Fruit fly (Drosophila melanogaster) whole organism, prepupa: ENCODE results near the gene CG42846.

Experiments used
- Blimp-1 ChIP-seq: fragments of 200-800 bp; sonication (Bioruptor generic); optimal IDR thresholded peaks from 3 replicates; lab custom pipeline; 2017; ENCODE audit warnings: missing biosample characterization, missing genetic modification characterization, mild to moderate bottlenecking, moderate library complexity, missing genetic modification reagents
- CG10669 ChIP-seq: fragments of 200-800 bp; sonication (Bioruptor generic); optimal IDR thresholded peaks from 3 replicates; lab custom pipeline; 2018; ENCODE audit warnings: missing biosample characterization, mild to moderate bottlenecking, missing genetic modification characterization, moderate library complexity
- CG11762 ChIP-seq: fragments of 200-800 bp; sonication (Bioruptor generic); optimal IDR thresholded peaks from 3 replicates; lab custom pipeline; 2016; ENCODE audit warnings: missing biosample characterization, missing genetic modification characterization; ENCODE audit not compliant: insufficient read depth
- CG11902 ChIP-seq: fragments of 200-800 bp; sonication (Bioruptor generic); optimal IDR thresholded peaks from 3 replicates; lab custom pipeline; 2016; ENCODE audit warnings: missing biosample characterization, missing genetic modification characterization
- CG15336 ChIP-seq: fragments of 200-800 bp; sonication (Bioruptor generic); IDR thresholded peaks from 2 replicates; pipeline ENCODE4 v1.3.6; 2022; ENCODE audit warnings: missing biosample characterization, missing genetic modification characterization
- CG1621 ChIP-seq: fragments of 200-800 bp; sonication (Bioruptor generic); optimal IDR thresholded peaks from 3 replicates; lab custom pipeline; 2018; ENCODE audit warnings: missing biosample characterization, mild to moderate bottlenecking, missing genetic modification characterization
- CG16779 ChIP-seq: fragments of 200-800 bp; sonication (Bioruptor generic); optimal IDR thresholded peaks from 3 replicates; lab custom pipeline; 2017; ENCODE audit warnings: missing biosample characterization, mild to moderate bottlenecking, missing genetic modification characterization
- CG31627 ChIP-seq: fragments of 200-800 bp; sonication (Bioruptor generic); optimal IDR thresholded peaks from 3 replicates; lab custom pipeline; 2016; ENCODE audit warnings: missing biosample characterization, missing genetic modification characterization
- CG32006 ChIP-seq: fragments of 200-800 bp; sonication (Bioruptor generic); optimal IDR thresholded peaks from 3 replicates; lab custom pipeline; 2017; ENCODE audit warnings: missing biosample characterization, mild to moderate bottlenecking, missing genetic modification characterization
- CG34406 ChIP-seq: fragments of 200-800 bp; sonication (Bioruptor generic); optimal IDR thresholded peaks from 3 replicates; lab custom pipeline; 2016; ENCODE audit warnings: missing biosample characterization, missing genetic modification characterization
- CG4318 ChIP-seq: fragments of 200-800 bp; sonication (Bioruptor generic); optimal IDR thresholded peaks from 3 replicates; lab custom pipeline; 2017; ENCODE audit warnings: missing biosample characterization, mild to moderate bottlenecking, missing genetic modification characterization
- CG6163 ChIP-seq: fragments of 200-800 bp; sonication (Bioruptor generic); IDR thresholded peaks from 3 replicates; pipeline ENCODE4 v1.3.6; 2022; ENCODE audit warnings: missing biosample characterization, missing genetic modification characterization
- CG6276 ChIP-seq: fragments of 200-800 bp; sonication (Bioruptor generic); optimal IDR thresholded peaks from 2 replicates; lab custom pipeline; 2017; ENCODE audit warnings: missing biosample characterization, mild to moderate bottlenecking, missing genetic modification characterization
- CG6792 ChIP-seq: fragments of 200-800 bp; sonication (Bioruptor generic); optimal IDR thresholded peaks from 3 replicates; lab custom pipeline; 2016; ENCODE audit warnings: missing biosample characterization, missing genetic modification characterization
- CG6808 ChIP-seq: fragments of 200-800 bp; sonication (Bioruptor generic); optimal IDR thresholded peaks from 3 replicates; lab custom pipeline; 2017; ENCODE audit warnings: missing biosample characterization, missing genetic modification characterization, mild to moderate bottlenecking, moderate library complexity, missing genetic modification reagents
- CG6854 ChIP-seq: fragments of 200-800 bp; sonication (Bioruptor generic); optimal IDR thresholded peaks from 2 replicates; lab custom pipeline; 2017; ENCODE audit warnings: missing biosample characterization, mild to moderate bottlenecking, missing genetic modification characterization
- CG7368 ChIP-seq: fragments of 200-800 bp; sonication (Bioruptor generic); optimal IDR thresholded peaks from 3 replicates; lab custom pipeline; 2016; ENCODE audit warnings: missing biosample characterization, missing genetic modification characterization
- CG8119 ChIP-seq: fragments of 200-800 bp; sonication (Bioruptor generic); IDR thresholded peaks from 3 replicates; pipeline ENCODE4 v1.3.6; 2022; ENCODE audit warnings: missing biosample characterization, missing genetic modification characterization
- CG8319 ChIP-seq: fragments of 200-800 bp; sonication (Bioruptor generic); optimal IDR thresholded peaks from 3 replicates; lab custom pipeline; 2016; ENCODE audit warnings: missing biosample characterization, missing genetic modification characterization
- CG8632 ChIP-seq: fragments of 200-800 bp; sonication (Bioruptor generic); optimal IDR thresholded peaks from 3 replicates; lab custom pipeline; 2016; ENCODE audit warnings: missing biosample characterization, missing genetic modification characterization
- CG9139 ChIP-seq: fragments of 200-800 bp; sonication (Bioruptor generic); optimal IDR thresholded peaks from 3 replicates; lab custom pipeline; 2017; ENCODE audit warnings: missing biosample characterization, mild to moderate bottlenecking, missing genetic modification characterization
- Eip75B ChIP-seq: fragments of 200-800 bp; sonication (Bioruptor generic); optimal IDR thresholded peaks from 3 replicates; lab custom pipeline; 2016; ENCODE audit warnings: missing biosample characterization, missing genetic modification characterization
- Eip93F ChIP-seq: fragments of 200-800 bp; sonication (Bioruptor generic); optimal IDR thresholded peaks from 2 replicates; lab custom pipeline; 2016; ENCODE audit warnings: missing biosample characterization, mild to moderate bottlenecking, missing genetic modification characterization
- Ets21C ChIP-seq: fragments of 200-800 bp; sonication (Bioruptor generic); optimal IDR thresholded peaks from 3 replicates; lab custom pipeline; 2016; ENCODE audit warnings: missing biosample characterization, missing genetic modification characterization
- Gug ChIP-seq: fragments of 200-800 bp; sonication (Bioruptor generic); IDR thresholded peaks from 2 replicates; pipeline ENCODE4 v1.3.6; 2022; ENCODE audit warnings: missing biosample characterization, missing genetic modification characterization
- Hr38 ChIP-seq: sonication (Bioruptor generic); optimal IDR thresholded peaks from 2 replicates; lab custom pipeline; 2016; ENCODE audit warnings: missing biosample characterization, missing genetic modification characterization
- Hr4 ChIP-seq: fragments of 200-800 bp; sonication (Bioruptor generic); optimal IDR thresholded peaks from 3 replicates; lab custom pipeline; 2016; ENCODE audit warnings: missing biosample characterization, missing genetic modification characterization
- Lpt ChIP-seq: fragments of 200-800 bp; sonication (Bioruptor generic); optimal IDR thresholded peaks from 3 replicates; lab custom pipeline; 2016; ENCODE audit warnings: missing biosample characterization, missing genetic modification characterization
- OdsH ChIP-seq: fragments of 200-800 bp; sonication (Bioruptor generic); optimal IDR thresholded peaks from 3 replicates; lab custom pipeline; 2016; ENCODE audit warnings: missing biosample characterization, missing genetic modification characterization
- Smox ChIP-seq: fragments of 200-800 bp; sonication (Bioruptor generic); optimal IDR thresholded peaks from 3 replicates; lab custom pipeline; 2016; ENCODE audit warnings: missing biosample characterization, missing genetic modification characterization
- Sox102F ChIP-seq: fragments of 200-800 bp; sonication (Bioruptor generic); optimal IDR thresholded peaks from 2 replicates; lab custom pipeline; 2016; ENCODE audit warnings: missing biosample characterization, mild to moderate bottlenecking, missing genetic modification characterization
- Sox14 ChIP-seq: fragments of 200-800 bp; sonication (Bioruptor generic); optimal IDR thresholded peaks from 3 replicates; lab custom pipeline; 2016; ENCODE audit warnings: missing biosample characterization, missing genetic modification characterization
- cyc ChIP-seq: fragments of 200-800 bp; sonication (Bioruptor generic); optimal IDR thresholded peaks from 3 replicates; lab custom pipeline; 2016; ENCODE audit warnings: missing biosample characterization, missing genetic modification characterization
- dac ChIP-seq: fragments of 200-800 bp; sonication (Bioruptor generic); optimal IDR thresholded peaks from 2 replicates; lab custom pipeline; 2017; ENCODE audit warnings: missing biosample characterization, mild to moderate bottlenecking, missing genetic modification characterization
- eg ChIP-seq: fragments of 200-800 bp; sonication (Bioruptor generic); IDR thresholded peaks from 3 replicates; pipeline ENCODE4 v1.3.6; 2022; ENCODE audit warnings: missing biosample characterization, missing genetic modification characterization
- esn ChIP-seq: fragments of 200-800 bp; sonication (Bioruptor generic); optimal IDR thresholded peaks from 2 replicates; lab custom pipeline; 2016; ENCODE audit warnings: missing biosample characterization, mild to moderate bottlenecking, missing genetic modification characterization, moderate library complexity
- fd59A ChIP-seq: fragments of 200-800 bp; sonication (Bioruptor generic); optimal IDR thresholded peaks from 2 replicates; lab custom pipeline; 2017; ENCODE audit warnings: missing biosample characterization, mild to moderate bottlenecking, missing genetic modification characterization, missing genetic modification reagents
- fd85E ChIP-seq: fragments of 200-800 bp; sonication (Bioruptor generic); optimal IDR thresholded peaks from 3 replicates; lab custom pipeline; 2016; ENCODE audit warnings: missing biosample characterization, missing genetic modification characterization
- fkh ChIP-seq: fragments of 200-800 bp; sonication (Bioruptor generic); optimal IDR thresholded peaks from 3 replicates; lab custom pipeline; 2017; ENCODE audit warnings: missing biosample characterization, mild to moderate bottlenecking, missing genetic modification characterization, moderate library complexity
- net ChIP-seq: fragments of 200-800 bp; sonication (Bioruptor generic); optimal IDR thresholded peaks from 3 replicates; lab custom pipeline; 2016; ENCODE audit warnings: missing biosample characterization, missing genetic modification characterization
- pdm3 ChIP-seq: fragments of 200-800 bp; sonication (Bioruptor generic); optimal IDR thresholded peaks from 3 replicates; lab custom pipeline; 2016; ENCODE audit warnings: missing biosample characterization, missing genetic modification characterization
- spab ChIP-seq: fragments of 200-800 bp; sonication (Bioruptor generic); optimal IDR thresholded peaks from 2 replicates; lab custom pipeline; 2017; ENCODE audit warnings: missing biosample characterization, mild to moderate bottlenecking, missing genetic modification characterization, missing genetic modification reagents
- ss ChIP-seq, 2 experiments: fragments of 200-800 bp; sonication (Bioruptor generic); optimal IDR thresholded peaks; 2 replicates in 1 of 2; 3 replicates in 1 of 2; lab custom pipeline; 2017 to 2018; ENCODE audit warnings: mild to moderate bottlenecking in 2 of 2, missing biosample characterization in 2 of 2, missing genetic modification characterization in 2 of 2, moderate library complexity in 1 of 2
- svp ChIP-seq: fragments of 200-800 bp; sonication (Bioruptor generic); peaks from one replicate; lab custom pipeline; 2016; ENCODE audit warnings: missing biosample characterization, missing genetic modification characterization
- vri ChIP-seq: fragments of 200-800 bp; sonication (Bioruptor generic); optimal IDR thresholded peaks from 3 replicates; lab custom pipeline; 2016; ENCODE audit warnings: missing biosample characterization, mild to moderate bottlenecking, missing genetic modification characterization

Gene CG42846

DNA sequence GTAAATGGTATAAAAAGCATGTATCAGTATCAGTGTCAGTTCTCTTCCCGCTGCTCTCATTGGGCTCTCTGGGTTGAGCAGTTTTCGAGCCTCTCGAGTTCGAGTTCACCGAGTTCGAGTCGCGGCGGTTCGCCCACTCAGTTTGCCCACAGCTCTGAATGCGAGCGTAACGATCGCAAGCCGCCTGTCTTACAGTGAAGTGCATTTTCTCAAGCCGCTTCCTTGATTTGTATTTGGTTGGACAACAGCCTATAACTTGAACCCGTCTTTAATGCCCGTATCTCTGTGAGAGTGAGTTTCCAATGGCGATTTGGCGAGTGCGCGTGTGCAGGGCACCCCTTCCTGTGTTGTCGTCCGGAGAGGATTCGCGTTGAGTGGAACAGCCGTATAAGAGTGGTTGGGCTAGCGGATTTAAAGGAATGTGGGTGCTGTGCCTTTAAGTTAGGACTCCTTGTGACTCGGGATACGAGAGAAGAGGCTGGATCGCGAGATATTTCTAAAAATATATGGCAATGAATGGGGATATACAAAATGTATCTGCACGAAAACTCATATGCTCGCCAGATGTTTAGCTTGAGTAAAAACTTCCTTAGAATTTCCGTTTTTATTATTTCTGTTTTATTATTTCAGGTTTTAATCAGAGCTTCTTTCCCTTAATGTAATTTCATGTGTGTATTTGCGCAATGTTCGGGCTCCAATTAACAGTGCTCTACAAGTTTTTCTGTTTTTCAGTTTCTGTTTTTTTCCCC lies 40.3 kb upstream of the CG42846 start:
- TF ChIP-seq CG8119 (peak; percentile 29; the same call in 1 of the 3 replicates), Lpt (GFP tag; lab: Kevin White, UChicago) (peak; percentile 38), CG1621 (tag; lab: Kevin White, UChicago) (peak; percentile 52), CG6854 (GFP tag; lab: Kevin White, UChicago) (peak; percentile 76), fkh (GFP tag; lab: Kevin White, UChicago) (no peak), CG10669 (GFP tag; lab: Kevin White, UChicago) (no peak), eg (GFP tag; lab: Robert Waterston, UW) (peak; percentile 46; the same call in 2 of the 3 replicates), Blimp-1 (GFP tag; lab: Kevin White, UChicago) (no peak), vri (peak; percentile 8), ss (GFP tag; optimal IDR thresholded peaks at IDR 0.05; lab: Kevin White, UChicago) (peak; percentile 2 to 8), Ets21C (GFP tag; lab: Kevin White, UChicago) (no peak), CG9139 (peak; percentile 56), svp (GFP tag; lab: Kevin White, UChicago) (peak; percentile 95), CG6163 (GFP tag; lab: Robert Waterston, UW) (peak; percentile 47; the same call in 1 of the 3 replicates), Eip93F (GFP tag; lab: Kevin White, UChicago) (peak; percentile 17)

DNA sequence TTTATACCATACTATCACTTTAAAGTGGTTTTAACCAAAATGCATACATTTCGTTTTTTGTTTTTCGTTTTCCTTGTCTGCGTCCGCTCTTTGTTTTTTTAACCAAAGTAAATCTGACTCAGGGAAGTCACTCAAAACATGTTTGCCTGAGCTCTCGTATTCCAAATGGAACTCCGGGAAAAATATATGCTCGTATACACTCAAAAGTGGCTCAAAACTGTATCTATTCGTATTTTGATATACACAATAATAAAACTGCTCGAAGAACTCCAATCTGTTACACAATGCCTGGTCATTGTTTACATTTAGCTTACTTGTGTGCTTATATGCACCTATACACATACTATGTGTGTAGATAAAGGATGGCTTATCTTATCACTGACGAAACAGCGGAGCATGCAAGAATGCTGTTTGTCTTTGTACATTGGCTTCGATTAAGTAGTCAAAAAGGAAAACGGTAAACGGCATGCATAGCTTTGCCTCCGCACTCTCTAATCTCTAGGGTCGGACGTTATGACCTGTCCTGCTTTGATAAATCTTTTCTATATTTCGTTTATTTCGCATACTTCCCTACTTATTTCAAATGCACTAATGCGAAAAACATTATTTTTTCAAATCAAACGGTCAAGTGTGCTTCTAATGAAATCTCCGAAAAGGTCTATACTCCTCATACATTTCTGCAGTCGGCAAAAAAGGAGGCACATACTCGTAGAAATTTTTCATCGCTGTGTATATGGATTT lies 39.5 kb upstream of the CG42846 start, which contains the start of gene miple2:
Gene miple2 (plus strand): TSS at position 441 of the 741 bp plus-strand sequence.
- peak; percentile 43 for TF ChIP-seq CG16779 (tag; lab: Kevin White, UChicago)
- peak; percentile 32 for TF ChIP-seq CG8319 (GFP tag; lab: Kevin White, UChicago)
- TF ChIP-seq Hr38 (GFP tag; lab: Kevin White, UChicago) = no peak
- TF ChIP-seq CG34406 (GFP tag; lab: Kevin White, UChicago) = peak; percentile 7
- TF ChIP-seq CG9139 = no peak
- no peak for TF ChIP-seq CG11902 (GFP tag; lab: Kevin White, UChicago)
- no peak for TF ChIP-seq CG4318 (GFP tag; lab: Kevin White, UChicago)
- peak; percentile 57 for TF ChIP-seq spab (GFP tag; lab: Kevin White, UChicago)
- TF ChIP-seq CG6276 (GFP tag; lab: Kevin White, UChicago) = peak; percentile 61
- peak; percentile 9 for TF ChIP-seq CG1621 (tag; lab: Kevin White, UChicago)
- peak; percentile 84 for TF ChIP-seq Sox14 (GFP tag; lab: Kevin White, UChicago)
- peak; percentile 67 for TF ChIP-seq CG11762 (GFP tag; lab: Kevin White, UChicago)
- peak; percentile 61 for TF ChIP-seq OdsH (GFP tag; lab: Kevin White, UChicago)
- TF ChIP-seq cyc (GFP tag; lab: Kevin White, UChicago) = peak; percentile 52
- peak; percentile 69 for TF ChIP-seq Eip75B (GFP tag; lab: Kevin White, UChicago)
- peak; percentile 48; the same call in 1 of the 2 replicates for TF ChIP-seq CG15336 (GFP tag; lab: Robert Waterston, UW)
- peak; percentile 21 for TF ChIP-seq dac (GFP tag; lab: Kevin White, UChicago)
- TF ChIP-seq CG6808 (GFP tag; lab: Kevin White, UChicago) = peak; percentile 41
- no peak for TF ChIP-seq Gug (GFP tag; lab: Robert Waterston, UW)
- TF ChIP-seq CG10669 (GFP tag; lab: Kevin White, UChicago) = peak; percentile 66
- TF ChIP-seq Lpt (GFP tag; lab: Kevin White, UChicago) = peak; percentile 60
- TF ChIP-seq CG31627 (GFP tag; lab: Kevin White, UChicago) = peak; percentile 65
- TF ChIP-seq Smox (GFP tag; lab: Kevin White, UChicago) = peak; percentile 73
- peak; percentile 45 for TF ChIP-seq Ets21C (GFP tag; lab: Kevin White, UChicago)
- peak; percentile 67 for TF ChIP-seq fd59A
- TF ChIP-seq CG32006 = peak; percentile 86
- TF ChIP-seq vri = peak; percentile 90
- no peak for TF ChIP-seq fd85E (GFP tag; lab: Kevin White, UChicago)
- peak; percentile 64 for TF ChIP-seq Sox102F (GFP tag; lab: Kevin White, UChicago)
- TF ChIP-seq pdm3 (GFP tag; lab: Kevin White, UChicago) = peak; percentile 74
- peak; percentile 76 for TF ChIP-seq Hr4
- TF ChIP-seq net (GFP tag; lab: Kevin White, UChicago) = peak; percentile 50
- peak; percentile 64 to 70 for TF ChIP-seq ss (GFP tag; optimal IDR thresholded peaks at IDR 0.05; lab: Kevin White, UChicago)
- TF ChIP-seq esn (GFP tag; lab: Kevin White, UChicago) = peak; percentile 74
- peak; percentile 59 for TF ChIP-seq CG8632 (GFP tag; lab: Kevin White, UChicago)
- TF ChIP-seq CG6792 (GFP tag; lab: Kevin White, UChicago) = peak; percentile 62
- TF ChIP-seq CG7368 (GFP tag; lab: Kevin White, UChicago) = peak; percentile 12
